Worm (Caenorhabditis elegans): ENCODE data around the gene fbxa-26.

fbxa-26 gene

DNA sequence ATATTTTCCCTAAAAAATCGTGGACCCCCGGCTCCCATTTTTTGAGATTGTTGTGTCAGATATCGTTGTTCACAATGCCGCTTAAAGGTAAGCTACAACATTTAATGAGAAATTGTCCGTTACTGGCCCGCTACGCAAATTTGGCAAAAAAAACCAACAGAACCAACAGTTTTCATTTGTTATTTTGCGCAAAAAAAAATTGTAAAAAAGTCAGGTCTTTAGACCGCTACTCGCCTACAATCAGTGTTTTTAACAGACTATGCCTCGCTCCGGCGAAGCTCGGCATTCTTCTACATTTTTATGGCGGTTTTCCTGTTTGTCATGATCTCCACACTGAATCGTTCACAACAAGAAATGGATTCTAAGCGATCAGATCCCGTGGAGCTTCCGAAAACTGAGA lies 33.4 kb downstream of the fbxa-26 start, which contains the start of gene Y82E9BL.12:
Y82E9BL.12 (plus strand) TSS at position 301 of the 400 bp plus-strand sequence.
- no peak for TF ChIP-seq ceh-36 (tag; optimal IDR thresholded peaks at IDR 0.05)
- TF ChIP-seq hmbx-1 (tag; optimal IDR thresholded peaks at IDR 0.05): no peak
- no peak for TF ChIP-seq ets-7 (tag; optimal IDR thresholded peaks at IDR 0.05)
- TF ChIP-seq tra-4 (tag; optimal IDR thresholded peaks at IDR 0.05): no peak
- TF ChIP-seq ceh-13 (GFP tag; optimal IDR thresholded peaks at IDR 0.05): no peak
- TF ChIP-seq sea-1 (GFP tag; conservative IDR thresholded peaks at IDR 0.05): no peak
- TF ChIP-seq hnd-1 (tag; optimal IDR thresholded peaks at IDR 0.05): no peak
- no peak for TF ChIP-seq pes-1 (GFP tag; IDR thresholded peaks at IDR 0.05)
- TF ChIP-seq tbx-11 (GFP tag; IDR thresholded peaks at IDR 0.05): no peak
- TF ChIP-seq ama-1 (optimal IDR thresholded peaks at IDR 0.05): no peak
- TF ChIP-seq flt-1 (GFP tag; IDR thresholded peaks at IDR 0.05): no peak
- TF ChIP-seq tbx-37 (GFP tag; conservative IDR thresholded peaks at IDR 0.05): no peak

DNA sequence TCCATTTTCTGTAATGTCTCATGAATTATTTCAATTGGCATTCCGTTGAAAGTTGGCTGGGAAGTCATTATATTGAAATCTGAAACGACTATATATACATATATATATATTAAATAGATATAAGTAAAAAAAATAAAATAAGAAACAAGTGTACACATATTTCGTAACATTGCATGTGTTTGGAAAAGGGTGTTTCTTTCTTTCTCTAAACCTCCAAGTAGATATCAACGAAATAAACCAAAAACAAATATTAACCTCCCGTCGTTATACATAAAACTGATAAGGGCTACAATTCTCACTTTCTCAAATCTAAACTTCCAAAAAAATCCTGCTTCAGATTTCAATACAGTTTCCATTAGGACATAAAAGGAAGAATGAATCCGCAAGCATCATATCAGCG lies 34.1 kb downstream of the fbxa-26 start, which contains the start of gene fbxa-79:
fbxa-79 (minus strand) TSS at position 86 of the 400 bp plus-strand sequence.
- TF ChIP-seq sea-1 (GFP tag; conservative IDR thresholded peaks at IDR 0.05): no peak
- no peak for TF ChIP-seq ceh-36 (tag; optimal IDR thresholded peaks at IDR 0.05)
- no peak for TF ChIP-seq ama-1 (optimal IDR thresholded peaks at IDR 0.05)
- no peak for TF ChIP-seq tra-4 (tag; optimal IDR thresholded peaks at IDR 0.05)
- TF ChIP-seq ceh-13 (GFP tag; optimal IDR thresholded peaks at IDR 0.05): no peak
- no peak for TF ChIP-seq pes-1 (GFP tag; IDR thresholded peaks at IDR 0.05)
- no peak for TF ChIP-seq B0310.2 (tag; optimal IDR thresholded peaks at IDR 0.05)
- TF ChIP-seq flt-1 (GFP tag; IDR thresholded peaks at IDR 0.05): no peak
- TF ChIP-seq tbx-37 (GFP tag; conservative IDR thresholded peaks at IDR 0.05): no peak
- no peak for TF ChIP-seq aly-1 (tag; optimal IDR thresholded peaks at IDR 0.05)
- no peak for TF ChIP-seq ets-7 (tag; optimal IDR thresholded peaks at IDR 0.05)
- TF ChIP-seq hmg-4 (GFP tag; optimal IDR thresholded peaks at IDR 0.05): no peak
- TF ChIP-seq F13C5.2 (tag; optimal IDR thresholded peaks at IDR 0.05): no peak
- no peak for TF ChIP-seq hmbx-1 (tag; optimal IDR thresholded peaks at IDR 0.05)
- no peak for TF ChIP-seq tbx-11 (GFP tag; IDR thresholded peaks at IDR 0.05)
- no peak for TF ChIP-seq scrt-1 (GFP tag; IDR thresholded peaks at IDR 0.05)
- TF ChIP-seq hnd-1 (tag; optimal IDR thresholded peaks at IDR 0.05): no peak

DNA sequence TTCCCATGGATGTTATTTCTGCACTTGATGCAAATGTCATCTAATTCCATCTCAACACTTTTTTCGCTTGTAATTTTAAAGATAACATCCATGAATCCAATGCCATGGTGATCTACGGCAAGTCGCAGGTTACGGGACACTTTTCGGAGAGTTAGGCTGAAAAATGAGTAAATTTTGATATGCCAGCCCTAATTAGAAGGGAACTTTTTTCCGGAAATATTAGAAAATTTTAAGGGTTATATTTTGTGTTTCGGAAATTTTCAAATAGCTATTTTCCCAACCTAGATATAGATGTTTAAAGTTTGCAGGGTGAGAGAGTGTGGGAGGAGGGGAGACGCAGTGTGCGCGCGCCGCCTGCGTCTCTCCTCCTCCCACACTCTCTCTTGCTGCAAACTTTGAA lies 35.0 kb downstream of the fbxa-26 start:
- TF ChIP-seq tra-4 (tag; optimal IDR thresholded peaks at IDR 0.05): no peak
- TF ChIP-seq hnd-1 (tag; optimal IDR thresholded peaks at IDR 0.05): no peak
- no peak for TF ChIP-seq tbx-37 (GFP tag; conservative IDR thresholded peaks at IDR 0.05)

DNA sequence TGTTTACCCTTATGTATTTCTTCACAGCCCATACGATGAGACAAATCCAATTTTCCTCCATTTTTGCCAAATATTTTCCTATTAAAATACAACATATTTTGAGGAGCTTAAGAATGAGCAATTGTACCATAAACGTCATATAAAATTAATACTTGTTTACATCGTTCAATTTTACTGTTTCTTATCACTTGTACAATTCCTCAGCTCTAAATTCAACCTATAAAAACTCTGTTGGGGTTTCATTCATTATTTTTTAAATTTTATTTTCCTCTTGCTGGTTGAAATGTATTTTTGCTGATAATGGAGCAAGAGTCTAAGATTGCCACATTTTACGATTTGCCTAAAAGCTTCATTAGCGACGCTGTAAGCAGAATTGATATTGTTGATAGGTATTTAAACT lies 38.9 kb downstream of the fbxa-26 start, which contains the start of gene fbxa-75:
fbxa-75 (plus strand) TSS at position 301 of the 400 bp plus-strand sequence.
- no peak for TF ChIP-seq scrt-1 (GFP tag; IDR thresholded peaks at IDR 0.05)
- no peak for TF ChIP-seq F13C5.2 (tag; optimal IDR thresholded peaks at IDR 0.05)

DNA sequence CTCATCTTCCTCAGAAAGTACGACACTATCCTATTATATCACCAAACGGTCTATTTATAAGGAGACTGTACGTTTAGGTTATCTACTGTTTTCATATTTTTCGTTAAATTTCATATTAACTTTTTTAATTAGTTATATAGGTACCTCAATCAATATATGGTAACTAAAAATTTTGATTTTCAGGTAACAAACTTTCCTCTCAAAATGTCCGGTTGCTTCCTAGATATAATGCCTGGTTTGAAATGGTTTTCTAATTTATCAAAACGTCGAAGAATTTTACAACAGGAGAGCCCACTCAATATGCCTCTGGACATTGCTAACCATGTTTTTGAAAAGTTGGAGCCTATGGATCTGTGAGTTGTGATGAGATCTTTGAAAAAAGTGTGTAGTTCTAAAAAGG lies 44.7 kb downstream of the fbxa-26 start, which contains the start of gene fbxa-28:
fbxa-28 (plus strand) TSS at position 301 of the 400 bp plus-strand sequence.
- no peak for TF ChIP-seq pes-1 (GFP tag; IDR thresholded peaks at IDR 0.05)
- no peak for TF ChIP-seq B0310.2 (tag; optimal IDR thresholded peaks at IDR 0.05)
- no peak for TF ChIP-seq hmg-4 (GFP tag; optimal IDR thresholded peaks at IDR 0.05)
- TF ChIP-seq flt-1 (GFP tag; IDR thresholded peaks at IDR 0.05): no peak
- no peak for TF ChIP-seq ceh-36 (tag; optimal IDR thresholded peaks at IDR 0.05)
- no peak for TF ChIP-seq F13C5.2 (tag; optimal IDR thresholded peaks at IDR 0.05)
- TF ChIP-seq tbx-11 (GFP tag; IDR thresholded peaks at IDR 0.05): no peak
- TF ChIP-seq ceh-13 (GFP tag; optimal IDR thresholded peaks at IDR 0.05): no peak
- no peak for TF ChIP-seq aly-1 (tag; optimal IDR thresholded peaks at IDR 0.05)
- TF ChIP-seq scrt-1 (GFP tag; IDR thresholded peaks at IDR 0.05): no peak
- no peak for TF ChIP-seq sea-1 (GFP tag; conservative IDR thresholded peaks at IDR 0.05)
- no peak for TF ChIP-seq hmbx-1 (tag; optimal IDR thresholded peaks at IDR 0.05)
- no peak for TF ChIP-seq tbx-37 (GFP tag; conservative IDR thresholded peaks at IDR 0.05)
- no peak for TF ChIP-seq tra-4 (tag; optimal IDR thresholded peaks at IDR 0.05)
- TF ChIP-seq hnd-1 (tag; optimal IDR thresholded peaks at IDR 0.05): no peak
- TF ChIP-seq ama-1 (optimal IDR thresholded peaks at IDR 0.05): no peak
- no peak for TF ChIP-seq ets-7 (tag; optimal IDR thresholded peaks at IDR 0.05)

DNA sequence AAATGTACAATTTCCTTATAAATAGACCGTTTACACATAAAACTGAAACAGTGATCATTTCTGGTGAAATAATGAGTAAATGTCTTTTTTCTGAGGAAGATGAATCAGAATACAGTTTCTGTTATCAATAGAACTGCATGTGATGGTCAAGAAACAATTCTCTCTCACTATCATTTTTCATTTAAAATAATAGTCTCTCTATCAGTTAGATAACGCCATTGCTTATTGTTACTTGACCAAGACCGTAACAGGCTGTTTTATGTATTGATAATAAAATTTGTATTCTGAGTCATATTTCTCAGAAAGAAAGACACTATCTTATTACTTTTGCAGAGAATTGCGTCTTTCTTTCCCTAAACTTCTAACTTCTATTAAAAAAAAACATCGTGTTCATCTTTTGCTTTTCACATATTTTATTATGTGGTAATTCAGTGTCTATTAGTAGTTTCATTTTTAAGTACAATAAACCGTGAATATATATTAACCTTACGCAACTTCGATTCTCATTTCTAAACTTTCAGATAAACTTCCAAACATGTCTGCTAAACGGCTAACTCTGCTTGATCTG lies 47.1 kb downstream of the fbxa-26 start, which contains the start of gene fbxa-35:
fbxa-35 (plus strand) TSS at position 518 of the 568 bp plus-strand sequence.
- TF ChIP-seq F13C5.2 (tag; optimal IDR thresholded peaks at IDR 0.05) (no peak), ceh-13 (GFP tag; optimal IDR thresholded peaks at IDR 0.05) (no peak), tra-4 (tag; optimal IDR thresholded peaks at IDR 0.05) (no peak), pes-1 (GFP tag; IDR thresholded peaks at IDR 0.05) (no peak), hmbx-1 (tag; optimal IDR thresholded peaks at IDR 0.05) (no peak), hnd-1 (tag; optimal IDR thresholded peaks at IDR 0.05) (no peak), scrt-1 (GFP tag; IDR thresholded peaks at IDR 0.05) (no peak), flt-1 (GFP tag; IDR thresholded peaks at IDR 0.05) (no peak), tbx-11 (GFP tag; IDR thresholded peaks at IDR 0.05) (no peak), ceh-36 (tag; optimal IDR thresholded peaks at IDR 0.05) (no peak), B0310.2 (tag; optimal IDR thresholded peaks at IDR 0.05) (no peak), aly-1 (tag; optimal IDR thresholded peaks at IDR 0.05) (no peak), ama-1 (optimal IDR thresholded peaks at IDR 0.05) (no peak), ets-7 (tag; optimal IDR thresholded peaks at IDR 0.05) (no peak), hmg-4 (GFP tag; optimal IDR thresholded peaks at IDR 0.05) (no peak), tbx-37 (GFP tag; conservative IDR thresholded peaks at IDR 0.05) (no peak), sea-1 (GFP tag; conservative IDR thresholded peaks at IDR 0.05) (no peak)

DNA sequence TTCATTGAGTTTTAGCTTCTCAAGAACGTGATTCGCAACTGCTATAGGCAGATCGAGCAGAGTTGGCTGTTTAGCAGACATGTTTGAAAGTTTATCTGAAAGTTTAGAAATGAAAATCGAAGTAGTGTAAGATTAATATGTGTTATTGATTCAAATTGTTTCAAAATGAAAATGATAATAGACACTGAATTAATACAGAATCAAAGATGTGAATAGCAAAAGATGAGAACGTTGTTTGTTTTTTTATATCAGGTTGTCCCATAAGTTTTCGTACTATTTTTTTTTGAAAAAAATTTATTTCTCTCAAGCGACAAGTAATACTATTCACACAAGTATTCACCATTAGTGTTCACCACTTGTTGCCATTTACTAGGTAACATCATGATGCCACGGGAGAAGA lies 49.2 kb downstream of the fbxa-26 start, which contains the start of gene fbxa-36:
fbxa-36 (minus strand) TSS at position 101 of the 400 bp plus-strand sequence.
- no peak for TF ChIP-seq B0310.2 (tag; optimal IDR thresholded peaks at IDR 0.05)
- no peak for TF ChIP-seq tbx-37 (GFP tag; conservative IDR thresholded peaks at IDR 0.05)
- no peak for TF ChIP-seq sea-1 (GFP tag; conservative IDR thresholded peaks at IDR 0.05)
- TF ChIP-seq tra-4 (tag; optimal IDR thresholded peaks at IDR 0.05): no peak
- TF ChIP-seq F13C5.2 (tag; optimal IDR thresholded peaks at IDR 0.05): no peak
- no peak for TF ChIP-seq hmbx-1 (tag; optimal IDR thresholded peaks at IDR 0.05)
- no peak for TF ChIP-seq ama-1 (optimal IDR thresholded peaks at IDR 0.05)
- TF ChIP-seq hnd-1 (tag; optimal IDR thresholded peaks at IDR 0.05): no peak
- no peak for TF ChIP-seq aly-1 (tag; optimal IDR thresholded peaks at IDR 0.05)
- TF ChIP-seq tbx-11 (GFP tag; IDR thresholded peaks at IDR 0.05): no peak
- TF ChIP-seq ceh-13 (GFP tag; optimal IDR thresholded peaks at IDR 0.05): no peak
- TF ChIP-seq hmg-4 (GFP tag; optimal IDR thresholded peaks at IDR 0.05): no peak
- no peak for TF ChIP-seq scrt-1 (GFP tag; IDR thresholded peaks at IDR 0.05)
- no peak for TF ChIP-seq ets-7 (tag; optimal IDR thresholded peaks at IDR 0.05)
- no peak for TF ChIP-seq ceh-36 (tag; optimal IDR thresholded peaks at IDR 0.05)
